Comparison of ENCODE assay signal across 3 worm cellular contexts in the genomic region with DNA sequence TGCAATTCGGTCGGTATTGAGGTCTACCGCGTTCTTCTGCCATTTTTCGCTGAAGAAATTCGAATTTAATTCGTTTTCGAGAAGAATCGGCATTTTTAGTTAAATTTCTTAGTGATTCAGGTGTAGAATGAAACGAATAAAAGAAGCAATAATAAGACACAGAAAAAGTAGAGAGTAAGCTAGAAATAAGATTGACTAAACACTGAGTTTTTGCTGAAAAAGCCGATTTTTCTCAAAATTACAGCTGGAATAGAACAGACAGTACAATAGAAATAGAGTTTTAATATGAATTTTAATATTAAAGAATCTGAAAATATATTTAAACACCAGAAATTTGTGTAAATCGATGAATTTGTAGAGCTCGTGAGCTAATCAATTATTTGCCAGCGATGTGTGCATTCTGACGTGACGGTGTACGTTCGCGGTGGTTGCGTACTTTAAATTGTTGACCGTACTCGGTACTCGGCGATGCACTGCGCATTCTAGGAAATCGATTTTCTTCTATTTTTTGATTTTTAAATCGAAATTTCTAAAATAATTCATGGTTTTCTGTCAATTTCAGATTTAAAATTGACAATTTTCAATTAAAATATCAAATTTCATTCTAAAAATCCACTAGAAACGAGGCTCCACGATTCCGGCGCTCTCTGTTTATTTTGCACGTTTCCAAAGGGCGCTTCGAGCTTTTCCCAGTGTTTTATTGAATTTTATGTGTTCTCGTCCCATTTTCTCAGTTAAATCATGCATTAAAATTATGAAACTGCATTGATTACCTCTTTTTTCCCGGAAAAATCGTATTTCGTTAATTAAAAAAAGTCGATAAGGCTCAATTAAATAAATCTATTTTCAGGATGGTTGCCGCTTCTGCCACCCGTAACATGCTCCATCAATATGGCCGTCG.
A peak's percentile ranks its signal among the peaks of the same experiment; 100 is the strongest.
TF ChIP-seq lines count a peak whose summit lies in the region.

A gene (minus strand): TSS at position 51 of the 901 bp plus-strand sequence.
A gene (plus strand): TSS at position 851 of the 901 bp plus-strand sequence.

TF ChIP-seq in whole organism, L2 larva, 48 proteins besides CTCF, POLR2A, EP300 and RAD21 (continued from another document):
- peak; percentile 53 for TF ChIP-seq crh-2 (tag; optimal IDR thresholded peaks at IDR 0.05; lab: Kevin White, UChicago)
- no peak for TF ChIP-seq nhr-237 (tag; optimal IDR thresholded peaks at IDR 0.05; lab: Kevin White, UChicago)
- no peak for TF ChIP-seq ztf-11 (tag; optimal IDR thresholded peaks at IDR 0.05; lab: Kevin White, UChicago)
- TF ChIP-seq egl-27 (tag; optimal IDR thresholded peaks at IDR 0.05; lab: Kevin White, UChicago): peak; percentile 1
- TF ChIP-seq nhr-10 (tag; optimal IDR thresholded peaks at IDR 0.05; lab: Kevin White, UChicago): no peak
- TF ChIP-seq ceh-16 (tag; optimal IDR thresholded peaks at IDR 0.05; lab: Kevin White, UChicago): no peak
- peak; percentile 25 for TF ChIP-seq lin-11 (tag; optimal IDR thresholded peaks at IDR 0.05; lab: Kevin White, UChicago)
- TF ChIP-seq fos-1 (tag; optimal IDR thresholded peaks at IDR 0.05; lab: Kevin White, UChicago): peak; percentile 34
- TF ChIP-seq nhr-77 (tag; optimal IDR thresholded peaks at IDR 0.05; lab: Kevin White, UChicago): no peak
- peak; percentile 71 for TF ChIP-seq lin-13 (GFP tag; optimal IDR thresholded peaks at IDR 0.05; lab: Kevin White, UChicago)
- no peak for TF ChIP-seq elt-1 (tag; optimal IDR thresholded peaks at IDR 0.05; lab: Kevin White, UChicago)
- no peak for TF ChIP-seq ama-1 (optimal IDR thresholded peaks at IDR 0.05; lab: Kevin White, UChicago)
- TF ChIP-seq F13H6.1 (tag; optimal IDR thresholded peaks at IDR 0.05; lab: Kevin White, UChicago): peak; percentile 64

TF ChIP-seq in whole organism, L4 larva, 104 proteins besides CTCF, POLR2A, EP300 and RAD21 (continued from another document):
- TF ChIP-seq hlh-30 (tag; optimal IDR thresholded peaks at IDR 0.05; lab: Kevin White, UChicago; ENCODE audit: insufficient read depth): peak; percentile 54
- no peak for TF ChIP-seq Y105C5A.15 (GFP tag; IDR thresholded peaks at IDR 0.05; lab: Robert Waterston, UW)
- no peak for TF ChIP-seq set-16 (GFP tag; IDR thresholded peaks at IDR 0.05; lab: Robert Waterston, UW)
- no peak for TF ChIP-seq egl-27 (tag; optimal IDR thresholded peaks at IDR 0.05; lab: Kevin White, UChicago)
- TF ChIP-seq snpc-4 (tag; optimal IDR thresholded peaks at IDR 0.05; lab: Kevin White, UChicago): no peak
- TF ChIP-seq ztf-7 (tag; optimal IDR thresholded peaks at IDR 0.05; lab: Kevin White, UChicago): no peak
- TF ChIP-seq lin-39 (tag; optimal IDR thresholded peaks at IDR 0.05; lab: Kevin White, UChicago): no peak
- TF ChIP-seq fkh-10 (GFP tag; optimal IDR thresholded peaks at IDR 0.05; lab: Kevin White, UChicago): peak; percentile 23
- TF ChIP-seq nhr-102 (tag; optimal IDR thresholded peaks at IDR 0.05; lab: Kevin White, UChicago): no peak
- TF ChIP-seq rbr-2 (tag; optimal IDR thresholded peaks at IDR 0.05; lab: Kevin White, UChicago): peak; percentile 49
- no peak for TF ChIP-seq php-3 (GFP tag; IDR thresholded peaks at IDR 0.05; lab: Robert Waterston, UW)
- peak; percentile 29 for TF ChIP-seq dve-1 (tag; optimal IDR thresholded peaks at IDR 0.05; lab: Kevin White, UChicago; ENCODE audit: insufficient read depth)
- no peak for TF ChIP-seq nhr-42 (GFP tag; IDR thresholded peaks at IDR 0.05; lab: Robert Waterston, UW)
- no peak for TF ChIP-seq sdz-12 (GFP tag; optimal IDR thresholded peaks at IDR 0.05; lab: Kevin White, UChicago)

TF ChIP-seq in whole organism, late embryonic, 69 proteins besides CTCF, POLR2A, EP300 and RAD21 (continued from another document):
- TF ChIP-seq ceh-31 (tag; optimal IDR thresholded peaks at IDR 0.05; lab: Kevin White, UChicago): peak; percentile 55
